Worm (Caenorhabditis elegans): ENCODE data around the gene col-153.

- TF ChIP-seq elt-3 (tag; optimal IDR thresholded peaks at IDR 0.05) (no peak), nhr-11 (tag; optimal IDR thresholded peaks at IDR 0.05) (no peak), sma-9 (GFP tag; optimal IDR thresholded peaks at IDR 0.05) (peak; percentile 12), sma-9 (tag; optimal IDR thresholded peaks at IDR 0.05) (no peak), unc-39 (tag; optimal IDR thresholded peaks at IDR 0.05) (no peak), ceh-82 (tag; optimal IDR thresholded peaks at IDR 0.05) (no peak), blmp-1 (tag; optimal IDR thresholded peaks at IDR 0.05; ENCODE audit: insufficient read depth) (no peak), fos-1 (tag; optimal IDR thresholded peaks at IDR 0.05) (no peak), nhr-6 (tag; optimal IDR thresholded peaks at IDR 0.05) (no peak), nhr-10 (tag; optimal IDR thresholded peaks at IDR 0.05) (no peak), mdl-1 (tag; optimal IDR thresholded peaks at IDR 0.05) (no peak), aly-2 (tag; optimal IDR thresholded peaks at IDR 0.05) (no peak), lsy-2 (tag; optimal IDR thresholded peaks at IDR 0.05) (no peak), ZK546.5 (tag; optimal IDR thresholded peaks at IDR 0.05) (no peak), alr-1 (tag; optimal IDR thresholded peaks at IDR 0.05) (no peak)
Observed at ce11 chrV:10915922-10916321, 33.7 kb upstream of the col-153 start.

All from whole organism, L2 larva.